Fruit fly (Drosophila melanogaster) whole organism, pupa: ENCODE results near the gene CG17154.
A peak's percentile ranks its signal among the peaks of the same experiment; 100 is the strongest.

ENCODE experiments used
- CG10348 ChIP-seq: fragments of 200-800 bp; sonication (Bioruptor generic); IDR thresholded peaks from 2 replicates; pipeline ENCODE4 v1.3.6; 2022; ENCODE audit warnings: missing biosample characterization, missing genetic modification characterization
- CG14655 ChIP-seq: fragments of 200-800 bp; sonication (Bioruptor generic); optimal IDR thresholded peaks from 3 replicates; lab custom pipeline; 2017; ENCODE audit warnings: mild to moderate bottlenecking, missing biosample characterization, missing genetic modification reagents, missing genetic modification characterization
- CG15710 ChIP-seq: fragments of 200-800 bp; sonication (Bioruptor generic); optimal IDR thresholded peaks from 2 replicates; lab custom pipeline; 2018; ENCODE audit warnings: missing biosample characterization, mild to moderate bottlenecking, missing genetic modification characterization, moderate library complexity
- CG4496 ChIP-seq: fragments of 200-800 bp; sonication (Bioruptor generic); IDR thresholded peaks from 3 replicates; pipeline ENCODE4 v1.3.6; 2022; ENCODE audit warnings: missing biosample characterization, missing genetic modification characterization
- CG8301 ChIP-seq: fragments of 200-800 bp; sonication (Bioruptor generic); optimal IDR thresholded peaks from 2 replicates; lab custom pipeline; 2018; ENCODE audit warnings: missing biosample characterization, mild to moderate bottlenecking, missing genetic modification characterization
- Ets98B ChIP-seq: fragments of 200-800 bp; sonication (Bioruptor generic); IDR thresholded peaks from 2 replicates; pipeline ENCODE4 v1.3.6; 2022; ENCODE audit warnings: missing biosample characterization, missing genetic modification characterization
- Pif1A ChIP-seq: fragments of 200-800 bp; sonication (Bioruptor generic); optimal IDR thresholded peaks from 3 replicates; lab custom pipeline; 2016; ENCODE audit warnings: missing biosample characterization, missing genetic modification characterization
- Snoo ChIP-seq: fragments of 200-800 bp; sonication (Bioruptor generic); optimal IDR thresholded peaks from 3 replicates; lab custom pipeline; 2017; ENCODE audit warnings: missing biosample characterization, mild to moderate bottlenecking, missing genetic modification characterization, inconsistent platforms
- gl ChIP-seq: fragments of 200-800 bp; sonication (Bioruptor generic); optimal IDR thresholded peaks from 2 replicates; lab custom pipeline; 2018; ENCODE audit warnings: missing biosample characterization, mild to moderate bottlenecking, missing genetic modification characterization
- rn ChIP-seq: fragments of 200-800 bp; sonication (Bioruptor generic); IDR thresholded peaks from 2 replicates; pipeline ENCODE4 v1.3.6; 2022; ENCODE audit warnings: missing biosample characterization, missing genetic modification characterization

dm6 chr3L:12099329-12100031, 11.1 kb downstream of the CG17154 start:
- TF ChIP-seq CG14655 (GFP tag; lab: Kevin White, UChicago): peak; percentile 43
- peak; percentile 8 for TF ChIP-seq Pif1A (GFP tag; lab: Kevin White, UChicago)
- no peak for TF ChIP-seq CG8301 (tag; lab: Kevin White, UChicago)
- TF ChIP-seq CG10348 (GFP tag; lab: Robert Waterston, UW): no peak
- peak; percentile 31 for TF ChIP-seq Snoo (tag; lab: Kevin White, UChicago)
- TF ChIP-seq CG15710 (tag; lab: Kevin White, UChicago): peak; percentile 81
- no peak for TF ChIP-seq Ets98B (GFP tag; lab: Robert Waterston, UW)
- TF ChIP-seq rn (GFP tag; lab: Robert Waterston, UW): no peak
- peak; percentile 16 for TF ChIP-seq gl (tag; lab: Kevin White, UChicago)
- peak; percentile 26; the same call in 2 of the 3 replicates for TF ChIP-seq CG4496
